Fruit fly (Drosophila melanogaster) whole organism, embryonic: ENCODE results near the gene CG6972.

Experiments used
- Asciz ChIP-seq: fragments of 200-800 bp; sonication (Bioruptor generic); optimal IDR thresholded peaks from 2 replicates; lab custom pipeline; 2017; ENCODE audit warnings: missing biosample characterization, mild to moderate bottlenecking, missing genetic modification characterization, missing genetic modification reagents
- CG10321 ChIP-seq: fragments of 200-800 bp; sonication (Bioruptor generic); IDR thresholded peaks from 2 replicates; pipeline ENCODE4 v1.3.6; 2022; ENCODE audit warnings: missing biosample characterization, missing genetic modification characterization
- CG10979 ChIP-seq: fragments of 200-800 bp; sonication (Bioruptor generic); optimal IDR thresholded peaks from 2 replicates; lab custom pipeline; 2018; ENCODE audit warnings: missing biosample characterization, mild to moderate bottlenecking, missing genetic modification characterization, moderate library complexity
- CG11560 ChIP-seq: fragments of 200-800 bp; sonication (Bioruptor generic); IDR thresholded peaks from 3 replicates; pipeline ENCODE4 v1.3.6; 2022; ENCODE audit warnings: missing biosample characterization, missing genetic modification characterization
- CG12236 ChIP-seq: fragments of 200-800 bp; sonication (Bioruptor generic); optimal IDR thresholded peaks from 2 replicates; lab custom pipeline; 2016; ENCODE audit warnings: missing biosample characterization, missing genetic modification characterization
- CG12744 ChIP-seq: fragments of 200-800 bp; sonication (Bioruptor generic); optimal IDR thresholded peaks from 2 replicates; lab custom pipeline; 2016; ENCODE audit warnings: missing biosample characterization, missing genetic modification characterization
- CG12769 ChIP-seq: fragments of 200-800 bp; sonication (Bioruptor generic); optimal IDR thresholded peaks from 2 replicates; lab custom pipeline; 2019; ENCODE audit warnings: missing biosample characterization, mild to moderate bottlenecking, missing genetic modification characterization, moderate library complexity
- CG14441 ChIP-seq: fragments of 200-800 bp; sonication (Bioruptor generic); IDR thresholded peaks from 2 replicates; pipeline ENCODE4 v1.3.6; 2022; ENCODE audit warnings: missing biosample characterization, missing genetic modification characterization
- CG17359 ChIP-seq: fragments of 200-800 bp; sonication (Bioruptor generic); optimal IDR thresholded peaks from 3 replicates; lab custom pipeline; 2018; ENCODE audit warnings: missing biosample characterization, mild to moderate bottlenecking, missing genetic modification characterization, moderate library complexity
- CG1832 ChIP-seq: fragments of 200-800 bp; sonication (Bioruptor generic); optimal IDR thresholded peaks from 2 replicates; lab custom pipeline; 2017; ENCODE audit warnings: missing biosample characterization, mild to moderate bottlenecking, missing genetic modification characterization, inconsistent platforms
- CG18599 ChIP-seq: fragments of 200-800 bp; sonication (Bioruptor generic); optimal IDR thresholded peaks from 3 replicates; lab custom pipeline; 2017; ENCODE audit warnings: missing biosample characterization, missing genetic modification characterization, mild to moderate bottlenecking, moderate library complexity, missing genetic modification reagents
- CG34224 ChIP-seq: fragments of 200-800 bp; sonication (Bioruptor generic); IDR thresholded peaks from 3 replicates; pipeline ENCODE4 v1.3.6; 2022; ENCODE audit warnings: missing biosample characterization, missing genetic modification characterization; ENCODE audit not compliant: partially characterized antibody
- CG4328 ChIP-seq: fragments of 200-800 bp; sonication (Bioruptor generic); optimal IDR thresholded peaks from 3 replicates; lab custom pipeline; 2017; ENCODE audit warnings: missing biosample characterization, missing genetic modification reagents, missing genetic modification characterization
- CG4617 ChIP-seq: fragments of 200-800 bp; sonication (Bioruptor generic); optimal IDR thresholded peaks from 3 replicates; lab custom pipeline; 2016; ENCODE audit warnings: missing biosample characterization, missing genetic modification characterization, borderline replicate concordance
- CG6683 ChIP-seq: fragments of 200-800 bp; sonication (Bioruptor generic); optimal IDR thresholded peaks from 2 replicates; lab custom pipeline; 2017; ENCODE audit warnings: missing biosample characterization, mild to moderate bottlenecking, missing genetic modification characterization, missing genetic modification reagents
- CG9215 ChIP-seq: fragments of 200-800 bp; sonication (Bioruptor generic); IDR thresholded peaks from 2 replicates; pipeline ENCODE4 v1.3.6; 2022; ENCODE audit warnings: missing biosample characterization, missing genetic modification characterization
- CG9609 ChIP-seq: fragments of 200-800 bp; sonication (Bioruptor generic); optimal IDR thresholded peaks from 3 replicates; lab custom pipeline; 2016; ENCODE audit warnings: missing biosample characterization, missing genetic modification characterization
- Camta ChIP-seq: fragments of 200-800 bp; sonication (Bioruptor generic); optimal IDR thresholded peaks from 2 replicates; lab custom pipeline; 2016; ENCODE audit warnings: missing biosample characterization, missing genetic modification characterization
- D19B ChIP-seq: fragments of 200-800 bp; sonication (Bioruptor generic); optimal IDR thresholded peaks from 2 replicates; lab custom pipeline; 2017; ENCODE audit warnings: missing biosample characterization, mild to moderate bottlenecking, missing genetic modification characterization
- Fer1 ChIP-seq: fragments of 200-800 bp; sonication (Bioruptor generic); optimal IDR thresholded peaks from 2 replicates; lab custom pipeline; 2017; ENCODE audit warnings: missing biosample characterization, mild to moderate bottlenecking, missing genetic modification characterization
- Fer2 ChIP-seq: fragments of 200-800 bp; sonication (Bioruptor generic); optimal IDR thresholded peaks from 2 replicates; lab custom pipeline; 2018; ENCODE audit warnings: missing biosample characterization, mild to moderate bottlenecking, missing genetic modification characterization, moderate library complexity
- Fer3 ChIP-seq: fragments of 200-800 bp; sonication (Bioruptor generic); optimal IDR thresholded peaks from 2 replicates; lab custom pipeline; 2018; ENCODE audit warnings: missing biosample characterization, mild to moderate bottlenecking, missing genetic modification characterization, moderate library complexity
- Med ChIP-seq: fragments of 200-800 bp; sonication (Bioruptor generic); peaks from one replicate; lab custom pipeline; 2016; ENCODE audit warnings: missing biosample characterization, missing genetic modification characterization, mild to moderate bottlenecking, inconsistent platforms, moderate library complexity
- Neu2 ChIP-seq: fragments of 200-800 bp; sonication (Bioruptor generic); optimal IDR thresholded peaks from 3 replicates; lab custom pipeline; 2016; ENCODE audit warnings: missing biosample characterization, missing genetic modification characterization, borderline replicate concordance
- Pdp1 ChIP-seq, 2 experiments: fragments of 200-800 bp; sonication (Bioruptor generic); optimal IDR thresholded peaks; 3 replicates each; lab custom pipeline; 2016; ENCODE audit warnings: missing biosample characterization in 2 of 2, missing genetic modification characterization in 2 of 2, mild to moderate bottlenecking in 1 of 2, moderate library complexity in 1 of 2
- Taf1 ChIP-seq: fragments of 200-800 bp; sonication (Bioruptor generic); IDR thresholded peaks from 2 replicates; pipeline ENCODE4 v1.3.6; 2022; ENCODE audit warnings: missing biosample characterization, missing genetic modification characterization
- Xrp1 ChIP-seq: fragments of 200-800 bp; sonication (Bioruptor generic); IDR thresholded peaks from 2 replicates; pipeline ENCODE4 v1.3.6; 2022; ENCODE audit warnings: missing biosample characterization, missing genetic modification characterization
- abd-A ChIP-seq: fragments of 200-800 bp; sonication (Bioruptor generic); optimal IDR thresholded peaks from 3 replicates; lab custom pipeline; 2019; ENCODE audit warnings: missing biosample characterization, mild to moderate bottlenecking, missing genetic modification characterization, moderate library complexity
- bbx ChIP-seq: fragments of 200-800 bp; sonication (Bioruptor generic); IDR thresholded peaks from 2 replicates; pipeline ENCODE4 v1.3.6; 2022; ENCODE audit warnings: missing biosample characterization, missing genetic modification characterization; ENCODE audit not compliant: partially characterized antibody
- bigmax ChIP-seq: fragments of 200-800 bp; sonication (Bioruptor generic); optimal IDR thresholded peaks from 2 replicates; lab custom pipeline; 2018; ENCODE audit warnings: missing biosample characterization, mild to moderate bottlenecking, missing genetic modification characterization
- bowl ChIP-seq: fragments of 200-800 bp; sonication (Bioruptor generic); IDR thresholded peaks from 2 replicates; pipeline ENCODE4 v1.3.6; 2022; ENCODE audit warnings: missing biosample characterization, missing genetic modification characterization
- bsh ChIP-seq, 2 experiments: fragments of 200-800 bp; sonication (Bioruptor generic); optimal IDR thresholded peaks; 2 replicates each; lab custom pipeline; 2017 to 2018; ENCODE audit warnings: mild to moderate bottlenecking in 2 of 2, missing biosample characterization in 2 of 2, missing genetic modification characterization in 2 of 2, moderate library complexity in 1 of 2
- cato ChIP-seq: fragments of 200-800 bp; sonication (Bioruptor generic); optimal IDR thresholded peaks from 2 replicates; lab custom pipeline; 2016; ENCODE audit warnings: missing biosample characterization, missing genetic modification characterization, borderline replicate concordance
- crc ChIP-seq: fragments of 200-800 bp; sonication (Bioruptor generic); optimal IDR thresholded peaks from 2 replicates; lab custom pipeline; 2016; ENCODE audit warnings: missing biosample characterization, missing genetic modification characterization
- ewg ChIP-seq: fragments of 200-800 bp; sonication (Bioruptor generic); optimal IDR thresholded peaks from 3 replicates; lab custom pipeline; 2017; ENCODE audit warnings: mild to moderate bottlenecking, missing biosample characterization, missing genetic modification reagents, missing genetic modification characterization
- gsb ChIP-seq: fragments of 200-800 bp; sonication (Bioruptor generic); IDR thresholded peaks from 2 replicates; pipeline ENCODE4 v1.3.6; 2022; ENCODE audit warnings: missing biosample characterization, missing genetic modification characterization
- hth ChIP-seq: fragments of >200 bp; optimal IDR thresholded peaks from 2 replicates; lab custom pipeline; 2017; ENCODE audit warnings: inconsistent platforms
- kay ChIP-seq: fragments of 200-800 bp; sonication (Bioruptor generic); optimal IDR thresholded peaks from 2 replicates; lab custom pipeline; 2016; ENCODE audit warnings: missing biosample characterization, missing genetic modification characterization
- maf-S ChIP-seq: fragments of 200-800 bp; sonication (Bioruptor generic); optimal IDR thresholded peaks from 2 replicates; lab custom pipeline; 2016; ENCODE audit warnings: missing biosample characterization, missing genetic modification characterization
- odd ChIP-seq: fragments of 200-800 bp; sonication (Bioruptor generic); optimal IDR thresholded peaks from 2 replicates; lab custom pipeline; 2017; ENCODE audit warnings: missing biosample characterization, mild to moderate bottlenecking, missing genetic modification characterization
- sd ChIP-seq: fragments of 200-800 bp; sonication (Bioruptor generic); optimal IDR thresholded peaks from 3 replicates; lab custom pipeline; 2018; ENCODE audit warnings: missing biosample characterization, mild to moderate bottlenecking, missing genetic modification characterization, moderate library complexity
- seq ChIP-seq: fragments of 200-800 bp; sonication (Bioruptor generic); IDR thresholded peaks from 2 replicates; pipeline ENCODE4 v1.3.6; 2022; ENCODE audit warnings: missing biosample characterization, missing genetic modification characterization
- tgo ChIP-seq: fragments of 200-800 bp; sonication (Bioruptor generic); IDR thresholded peaks from 3 replicates; pipeline ENCODE4 v1.3.6; 2022; ENCODE audit warnings: missing biosample characterization, missing genetic modification characterization
- vvl ChIP-seq: fragments of 200-800 bp; sonication (Bioruptor generic); IDR thresholded peaks from 2 replicates; pipeline ENCODE4 v1.3.6; 2022; ENCODE audit warnings: missing biosample characterization, missing genetic modification characterization
- yki ChIP-seq: fragments of >200 bp; optimal IDR thresholded peaks from 3 replicates; lab custom pipeline; 2018

Gene CG6972

dm6 chr3R:22673528-22673959 lies 28.3 kb upstream of the CG6972 start (continued):
- TF ChIP-seq ewg (GFP tag; lab: Kevin White, UChicago): peak; percentile 44
- TF ChIP-seq odd (GFP tag; lab: Kevin White, UChicago): peak; percentile 55
- TF ChIP-seq crc (GFP tag; lab: Kevin White, UChicago): peak; percentile 48
- TF ChIP-seq yki (lab: Kevin White, UChicago): peak; percentile 87
- TF ChIP-seq CG6683 (GFP tag; lab: Kevin White, UChicago): no peak
- peak; percentile 83 for TF ChIP-seq CG12236 (GFP tag; lab: Kevin White, UChicago)
- TF ChIP-seq bigmax: no peak
- peak; percentile 54 for TF ChIP-seq maf-S (GFP tag; lab: Kevin White, UChicago)
- TF ChIP-seq Taf1 (GFP tag; lab: Robert Waterston, UW): 0 out of 2 replicates have a peak, but pooled peaks have one; percentile 12
- TF ChIP-seq CG34224 (GFP tag; lab: Robert Waterston, UW): no peak
- no peak for TF ChIP-seq D19B (GFP tag; lab: Kevin White, UChicago)

dm6 chr3R:22675447-22675846 lies 26.4 kb upstream of the CG6972 start:
- peak; percentile 85; the same call in 1 of the 2 replicates for TF ChIP-seq vvl (GFP tag; lab: Robert Waterston, UW)
- peak; percentile 11 for TF ChIP-seq sd (tag; lab: Kevin White, UChicago)
- TF ChIP-seq CG11560: no peak
- TF ChIP-seq Xrp1 (GFP tag; lab: Robert Waterston, UW): no peak
- peak; percentile 39 for TF ChIP-seq abd-A (tag; lab: Kevin White, UChicago)
- TF ChIP-seq CG9609 (GFP tag; lab: Kevin White, UChicago): no peak
- peak in 1 of 2 experiments; percentile 55 for TF ChIP-seq Pdp1 (GFP tag; optimal IDR thresholded peaks at IDR 0.05; lab: Kevin White, UChicago)
- TF ChIP-seq bsh (GFP tag; optimal IDR thresholded peaks at IDR 0.05; lab: Kevin White, UChicago): no peak

- TF ChIP-seq CG14441: no peak
- no peak for TF ChIP-seq CG12744
- TF ChIP-seq bowl (GFP tag; lab: Robert Waterston, UW): no peak
- TF ChIP-seq crc (GFP tag; lab: Kevin White, UChicago): no peak
- TF ChIP-seq Fer2 (tag; lab: Kevin White, UChicago): no peak
- no peak for TF ChIP-seq CG10321
- no peak for TF ChIP-seq CG1832 (GFP tag; lab: Kevin White, UChicago)
- TF ChIP-seq Asciz: peak; percentile 41
- no peak for TF ChIP-seq maf-S (GFP tag; lab: Kevin White, UChicago)
- TF ChIP-seq Neu2: no peak
- TF ChIP-seq Xrp1 (GFP tag; lab: Robert Waterston, UW): 0 out of 2 replicates have a peak, but pooled peaks have one; percentile 18
- TF ChIP-seq Camta (GFP tag; lab: Kevin White, UChicago): peak; percentile 9
- TF ChIP-seq gsb (GFP tag; lab: Robert Waterston, UW): no peak
- TF ChIP-seq seq (GFP tag; lab: Robert Waterston, UW): no peak
- TF ChIP-seq Med (GFP tag; lab: Kevin White, UChicago): peak; percentile 76
- TF ChIP-seq CG4617 (GFP tag; lab: Kevin White, UChicago): no peak
- TF ChIP-seq CG10979: peak; percentile 1
- TF ChIP-seq bbx: 0 out of 2 replicates have a peak, but pooled peaks have one; percentile 25
- no peak for TF ChIP-seq CG9215 (GFP tag; lab: Robert Waterston, UW)
- TF ChIP-seq cato: no peak
- TF ChIP-seq kay (GFP tag; lab: Kevin White, UChicago): peak; percentile 42
- no peak for TF ChIP-seq CG17359
- TF ChIP-seq hth (lab: Kevin White, UChicago): no peak
- peak; percentile 3 for TF ChIP-seq CG4328
- TF ChIP-seq Fer1: peak; percentile 27
- peak; percentile 48 for TF ChIP-seq CG12769
- peak; percentile 6 for TF ChIP-seq CG18599 (GFP tag; lab: Kevin White, UChicago)
- TF ChIP-seq tgo: no peak
- no peak for TF ChIP-seq Fer3
These were observed 17.5 kb upstream of the CG6972 start for dm6 chr3R:22684044-22684947.
